Worm (Caenorhabditis elegans) whole organism, L2 larva: ENCODE measurements around the gene F49C12.6.

Experiments used
- C34F6.9 ChIP-seq: fragments of 150-350 bp; optimal IDR thresholded peaks from 2 replicates; lab custom pipeline; 2014; ENCODE audit warnings: missing biosample characterization, missing genetic modification characterization
- R02D3.7 ChIP-seq: fragments of 150-350 bp; optimal IDR thresholded peaks from 2 replicates; lab custom pipeline; 2014; ENCODE audit warnings: missing biosample characterization, missing genetic modification characterization
- Y55F3AM.14 ChIP-seq: fragments of 200-800 bp; sonication (Bioruptor generic); optimal IDR thresholded peaks from 2 replicates; lab custom pipeline; 2018; ENCODE audit warnings: mild to moderate bottlenecking, missing genetic modification characterization, missing compliant biosample characterization
- ZK546.5 ChIP-seq: sonication (generic microtip); optimal IDR thresholded peaks from 2 replicates; lab custom pipeline; 2017; ENCODE audit warnings: missing biosample characterization, missing genetic modification characterization
- alr-1 ChIP-seq: fragments of 150-350 bp; optimal IDR thresholded peaks from 2 replicates; lab custom pipeline; 2014; ENCODE audit warnings: missing biosample characterization, missing genetic modification characterization
- aly-2 ChIP-seq: fragments of 150-350 bp; optimal IDR thresholded peaks from 2 replicates; lab custom pipeline; 2014; ENCODE audit warnings: missing biosample characterization, missing genetic modification characterization
- ama-1 ChIP-seq: fragments of 150-350 bp; optimal IDR thresholded peaks from 2 replicates; lab custom pipeline; 2018; ENCODE audit warnings: inconsistent platforms
- blmp-1 ChIP-seq: sonication (generic microtip); optimal IDR thresholded peaks from 2 replicates; lab custom pipeline; 2017; ENCODE audit warnings: missing genetic modification characterization, mild to moderate bottlenecking, missing compliant biosample characterization, antibody characterized with exemption, moderate library complexity; ENCODE audit not compliant: insufficient read depth
- ceh-16 ChIP-seq: fragments of 150-350 bp; optimal IDR thresholded peaks from 2 replicates; lab custom pipeline; 2014; ENCODE audit warnings: missing biosample characterization, missing genetic modification characterization
- ceh-82 ChIP-seq: fragments of 150-350 bp; optimal IDR thresholded peaks from 2 replicates; lab custom pipeline; 2014; ENCODE audit warnings: missing biosample characterization, missing genetic modification characterization
- crh-2 ChIP-seq: sonication (generic microtip); optimal IDR thresholded peaks from 2 replicates; lab custom pipeline; 2017; ENCODE audit warnings: missing biosample characterization, missing genetic modification characterization
- egl-27 ChIP-seq: sonication (generic microtip); optimal IDR thresholded peaks from 3 replicates; lab custom pipeline; 2017; ENCODE audit warnings: missing biosample characterization, missing genetic modification reagents, missing genetic modification characterization
- elt-3 ChIP-seq: sonication (generic microtip); optimal IDR thresholded peaks from 2 replicates; lab custom pipeline; 2017; ENCODE audit warnings: missing biosample characterization, missing genetic modification characterization
- fos-1 ChIP-seq: fragments of 150-350 bp; optimal IDR thresholded peaks from 2 replicates; lab custom pipeline; 2014; ENCODE audit warnings: missing biosample characterization, missing genetic modification characterization
- gmeb-1 ChIP-seq: fragments of 150-350 bp; optimal IDR thresholded peaks from 2 replicates; lab custom pipeline; 2014; ENCODE audit warnings: missing biosample characterization, missing genetic modification characterization
- lin-11 ChIP-seq: fragments of 150-350 bp; sonication (generic microtip); optimal IDR thresholded peaks from 2 replicates; lab custom pipeline; 2014; ENCODE audit warnings: missing biosample characterization, missing genetic modification characterization, inconsistent platforms, mixed read lengths
- lsy-2 ChIP-seq, 2 experiments: fragments of 150-350 bp in 1 of 2; sonication (generic microtip) in 1 of 2; optimal IDR thresholded peaks; 2 replicates each; lab custom pipeline; 2014 to 2017; ENCODE audit warnings: missing biosample characterization in 2 of 2, missing genetic modification characterization in 2 of 2
- mab-5 ChIP-seq: fragments of 150-350 bp; optimal IDR thresholded peaks from 2 replicates; lab custom pipeline; 2014; ENCODE audit warnings: missing biosample characterization, missing genetic modification characterization
- mdl-1 ChIP-seq, 2 experiments: fragments of 150-350 bp in 1 of 2; sonication (generic microtip) in 1 of 2; optimal IDR thresholded peaks; 2 replicates each; lab custom pipeline; 2017; ENCODE audit warnings: missing biosample characterization in 2 of 2, missing genetic modification characterization in 2 of 2
- nhr-10 ChIP-seq: sonication (generic microtip); optimal IDR thresholded peaks from 2 replicates; lab custom pipeline; 2017; ENCODE audit warnings: missing biosample characterization, missing genetic modification characterization
- nhr-11 ChIP-seq: fragments of 150-350 bp; optimal IDR thresholded peaks from 2 replicates; lab custom pipeline; 2014; ENCODE audit warnings: missing biosample characterization, missing genetic modification characterization
- nhr-12 ChIP-seq: fragments of 150-350 bp; optimal IDR thresholded peaks from 2 replicates; lab custom pipeline; 2014; ENCODE audit warnings: missing biosample characterization, missing genetic modification characterization
- nhr-21 ChIP-seq: fragments of 150-350 bp; optimal IDR thresholded peaks from 2 replicates; lab custom pipeline; 2014; ENCODE audit warnings: missing biosample characterization, missing genetic modification characterization
- nhr-237 ChIP-seq: fragments of 150-350 bp; optimal IDR thresholded peaks from 2 replicates; lab custom pipeline; 2014; ENCODE audit warnings: missing biosample characterization, missing genetic modification characterization
- nhr-25 ChIP-seq: fragments of 150-350 bp; sonication (generic microtip); optimal IDR thresholded peaks from 3 replicates; lab custom pipeline; 2014; ENCODE audit warnings: missing biosample characterization, missing genetic modification characterization
- nhr-6 ChIP-seq: fragments of 150-350 bp; optimal IDR thresholded peaks from 2 replicates; lab custom pipeline; 2014; ENCODE audit warnings: missing biosample characterization, missing genetic modification characterization
- nhr-77 ChIP-seq: fragments of 150-350 bp; optimal IDR thresholded peaks from 2 replicates; lab custom pipeline; 2014; ENCODE audit warnings: missing biosample characterization, missing genetic modification characterization
- peb-1 ChIP-seq: fragments of 150-350 bp; optimal IDR thresholded peaks from 2 replicates; lab custom pipeline; 2014; ENCODE audit warnings: missing biosample characterization, missing genetic modification characterization
- sem-4 ChIP-seq: fragments of 150-350 bp; optimal IDR thresholded peaks from 2 replicates; lab custom pipeline; 2014; ENCODE audit warnings: missing biosample characterization, missing genetic modification reagents, missing genetic modification characterization
- skn-1 ChIP-seq: sonication (generic microtip); optimal IDR thresholded peaks from 2 replicates; lab custom pipeline; 2017; ENCODE audit warnings: missing biosample characterization, missing genetic modification characterization
- sma-3 ChIP-seq: sonication (generic microtip); optimal IDR thresholded peaks from 2 replicates; lab custom pipeline; 2016; ENCODE audit warnings: missing genetic modification reagents, missing genetic modification characterization, missing compliant biosample characterization
- sma-9 ChIP-seq, 2 experiments: fragments of 150-350 bp in 1 of 2; sonication (generic microtip) in 1 of 2; optimal IDR thresholded peaks; 2 replicates each; lab custom pipeline; 2014 to 2016; ENCODE audit warnings: missing genetic modification characterization in 2 of 2, mild to moderate bottlenecking in 1 of 2, missing biosample characterization in 1 of 2, missing compliant biosample characterization in 1 of 2, missing genetic modification reagents in 1 of 2, moderate library complexity in 1 of 2
- snpc-4 ChIP-seq: fragments of 150-350 bp; optimal IDR thresholded peaks from 2 replicates; lab custom pipeline; 2014; ENCODE audit warnings: missing biosample characterization, missing genetic modification characterization
- unc-39 ChIP-seq: fragments of 150-350 bp; optimal IDR thresholded peaks from 2 replicates; lab custom pipeline; 2014; ENCODE audit warnings: missing biosample characterization, missing genetic modification characterization
- unc-55 ChIP-seq: fragments of 150-350 bp; sonication (generic microtip); optimal IDR thresholded peaks from 3 replicates; lab custom pipeline; 2014; ENCODE audit warnings: missing biosample characterization, missing genetic modification reagents, missing genetic modification characterization
- unc-62 ChIP-seq: fragments of 150-350 bp; optimal IDR thresholded peaks from 2 replicates; lab custom pipeline; 2014; ENCODE audit warnings: missing biosample characterization, missing genetic modification reagents, missing genetic modification characterization
- zag-1 ChIP-seq: fragments of 150-350 bp; optimal IDR thresholded peaks from 2 replicates; lab custom pipeline; 2014; ENCODE audit warnings: missing biosample characterization, missing genetic modification characterization
- ztf-11 ChIP-seq: sonication (generic microtip); optimal IDR thresholded peaks from 2 replicates; lab custom pipeline; 2017; ENCODE audit warnings: missing biosample characterization, missing genetic modification characterization
- ztf-4 ChIP-seq: fragments of 150-350 bp; optimal IDR thresholded peaks from 2 replicates; lab custom pipeline; 2014; ENCODE audit warnings: missing biosample characterization, missing genetic modification characterization

The F49C12.6 gene

ce11 chrIV:9321039-9321851, 12.4 kb upstream of the F49C12.6 start, which contains the start of the genes F49C12.12 and vha-17:
TSS of gene F49C12.12 (minus strand) at chrIV:9321089.
TSS of gene vha-17 (plus strand) at chrIV:9321801.
- TF ChIP-seq sem-4 (tag; lab: Kevin White, UChicago), result no peak
- TF ChIP-seq gmeb-1 (tag; lab: Kevin White, UChicago), result peak; percentile 7
- TF ChIP-seq elt-3 (tag; lab: Kevin White, UChicago), result no peak
- TF ChIP-seq aly-2 (tag; lab: Kevin White, UChicago), result no peak
- TF ChIP-seq zag-1, result no peak
- TF ChIP-seq nhr-237 (tag; lab: Kevin White, UChicago), result no peak
- peak; percentile 70 for TF ChIP-seq C34F6.9 (tag; lab: Kevin White, UChicago)
- TF ChIP-seq nhr-10, result no peak
- peak; percentile 59 for TF ChIP-seq unc-55 (GFP tag; lab: Kevin White, UChicago)
- TF ChIP-seq egl-27 (tag; lab: Kevin White, UChicago), result no peak
- TF ChIP-seq skn-1 (tag; lab: Kevin White, UChicago), result no peak
- peak; percentile 17 for TF ChIP-seq crh-2 (tag; lab: Kevin White, UChicago)
- peak; percentile 67 for TF ChIP-seq fos-1
- TF ChIP-seq lsy-2 (tag; optimal IDR thresholded peaks at IDR 0.05; lab: Kevin White, UChicago), result peak in 1 of 2 experiments; percentile 56

ce11 chrIV:9320023-9320422, 11.1 kb upstream of the F49C12.6 start:
- TF ChIP-seq nhr-25 (tag; lab: Kevin White, UChicago) (no peak), elt-3 (tag; lab: Kevin White, UChicago) (no peak), C34F6.9 (tag; lab: Kevin White, UChicago) (no peak), ztf-4 (tag; lab: Kevin White, UChicago) (no peak), nhr-237 (tag; lab: Kevin White, UChicago) (no peak), unc-62 (no peak), unc-39 (tag; lab: Kevin White, UChicago) (no peak), blmp-1 (tag; lab: Kevin White, UChicago) (no peak), ztf-11 (tag; lab: Kevin White, UChicago) (no peak), fos-1 (no peak), lsy-2 (tag; optimal IDR thresholded peaks at IDR 0.05; lab: Kevin White, UChicago) (no peak), ceh-82 (no peak), alr-1 (tag; lab: Kevin White, UChicago) (no peak), ceh-16 (no peak), Y55F3AM.14 (GFP tag; lab: Kevin White, UChicago) (no peak), ama-1 (lab: Kevin White, UChicago) (no peak), ZK546.5 (tag; lab: Kevin White, UChicago) (no peak), nhr-6 (tag; lab: Kevin White, UChicago) (no peak), nhr-21 (tag; lab: Kevin White, UChicago) (no peak), sma-3 (GFP tag; lab: Kevin White, UChicago) (no peak)

DNA sequence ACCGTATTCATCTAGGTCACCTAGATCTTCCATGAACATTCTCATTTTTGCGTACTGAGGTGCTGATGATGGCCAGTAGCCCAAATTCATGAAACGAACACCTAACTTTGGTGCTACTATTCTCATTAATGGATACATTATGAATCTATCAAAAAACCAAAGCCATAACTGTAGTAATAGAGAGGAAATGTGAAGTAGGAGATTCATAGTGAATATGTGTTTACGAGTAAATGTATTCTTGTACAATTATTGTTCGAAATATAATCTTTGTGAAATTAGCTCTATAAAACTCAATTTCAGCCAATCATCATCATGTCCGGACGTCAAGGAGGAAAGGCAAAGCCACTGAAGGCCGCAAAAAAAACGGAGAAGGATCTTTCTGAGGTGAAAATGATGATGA, 10.2 kb upstream of the F49C12.6 start, which contains the start of the genes F49C12.11 and nemt-1:
Gene F49C12.11, plus strand, starts transcription at position 301 of the 400 bp plus-strand sequence.
Gene nemt-1, minus strand, starts transcription at position 360 of the 400 bp plus-strand sequence.
- no peak for TF ChIP-seq ztf-11 (tag; lab: Kevin White, UChicago)
- no peak for TF ChIP-seq R02D3.7 (tag; lab: Kevin White, UChicago)
- no peak for TF ChIP-seq elt-3 (tag; lab: Kevin White, UChicago)
- TF ChIP-seq unc-39 (tag; lab: Kevin White, UChicago), result no peak
- TF ChIP-seq crh-2 (tag; lab: Kevin White, UChicago), result no peak
- no peak for TF ChIP-seq C34F6.9 (tag; lab: Kevin White, UChicago)
- no peak for TF ChIP-seq nhr-10
- TF ChIP-seq skn-1 (tag; lab: Kevin White, UChicago), result no peak

DNA sequence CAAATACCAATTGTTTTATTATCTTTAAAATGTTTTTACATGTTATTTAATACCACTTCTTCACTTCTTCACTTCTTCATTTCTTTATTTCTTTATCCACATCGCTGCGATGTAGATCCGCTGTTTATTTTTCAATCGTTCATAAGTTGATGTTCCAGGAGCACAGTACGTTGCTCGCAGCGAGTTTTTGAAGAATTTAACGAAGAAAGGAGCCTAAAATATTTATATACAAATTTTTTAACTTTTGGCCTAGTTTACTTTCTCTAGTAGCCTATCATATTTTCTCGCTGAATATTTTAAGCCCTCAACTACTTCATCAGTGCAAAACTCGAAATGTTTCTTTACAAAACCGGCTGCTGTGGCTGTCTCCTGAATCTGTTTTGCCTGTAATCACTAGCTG, 9.3 kb upstream of the F49C12.6 start:
- no peak for TF ChIP-seq ceh-16

- TF ChIP-seq nhr-11 (tag; lab: Kevin White, UChicago) (no peak), crh-2 (tag; lab: Kevin White, UChicago) (peak; percentile 5), peb-1 (no peak), lsy-2 (tag; optimal IDR thresholded peaks at IDR 0.05; lab: Kevin White, UChicago) (peak in 1 of 2 experiments; percentile 3), nhr-237 (tag; lab: Kevin White, UChicago) (no peak), unc-55 (GFP tag; lab: Kevin White, UChicago) (peak; percentile 65), nhr-21 (tag; lab: Kevin White, UChicago) (no peak), aly-2 (tag; lab: Kevin White, UChicago) (no peak), sma-9 (GFP tag; optimal IDR thresholded peaks at IDR 0.05; lab: Kevin White, UChicago) (no peak), sma-9 (tag; optimal IDR thresholded peaks at IDR 0.05; lab: Kevin White, UChicago) (no peak), nhr-10 (no peak), Y55F3AM.14 (GFP tag; lab: Kevin White, UChicago) (no peak), snpc-4 (tag; lab: Kevin White, UChicago) (no peak), ztf-4 (tag; lab: Kevin White, UChicago) (no peak), egl-27 (tag; lab: Kevin White, UChicago) (no peak), mab-5 (no peak), R02D3.7 (tag; lab: Kevin White, UChicago) (no peak), nhr-77 (no peak), mdl-1 (tag; optimal IDR thresholded peaks at IDR 0.05; lab: Kevin White, UChicago) (no peak), nhr-12 (tag; lab: Kevin White, UChicago) (no peak), lin-11 (tag; lab: Kevin White, UChicago) (peak; percentile 18), gmeb-1 (tag; lab: Kevin White, UChicago) (peak; percentile 26), sem-4 (tag; lab: Kevin White, UChicago) (no peak), unc-39 (tag; lab: Kevin White, UChicago) (no peak)
Observed at ce11 chrIV:9316068-9316681, 7.3 kb upstream of the F49C12.6 start, which contains the start of the genes F49C12.9 and rpn-7. TSS of gene F49C12.9 (minus strand) at chrIV:9316215. TSS of gene rpn-7 (plus strand) at chrIV:9316631.
